Fruit fly (Drosophila melanogaster): ENCODE data around the gene CG14143.
A peak's percentile ranks its signal among the peaks of the same experiment; 100 is the strongest.

Gene CG14143

DNA sequence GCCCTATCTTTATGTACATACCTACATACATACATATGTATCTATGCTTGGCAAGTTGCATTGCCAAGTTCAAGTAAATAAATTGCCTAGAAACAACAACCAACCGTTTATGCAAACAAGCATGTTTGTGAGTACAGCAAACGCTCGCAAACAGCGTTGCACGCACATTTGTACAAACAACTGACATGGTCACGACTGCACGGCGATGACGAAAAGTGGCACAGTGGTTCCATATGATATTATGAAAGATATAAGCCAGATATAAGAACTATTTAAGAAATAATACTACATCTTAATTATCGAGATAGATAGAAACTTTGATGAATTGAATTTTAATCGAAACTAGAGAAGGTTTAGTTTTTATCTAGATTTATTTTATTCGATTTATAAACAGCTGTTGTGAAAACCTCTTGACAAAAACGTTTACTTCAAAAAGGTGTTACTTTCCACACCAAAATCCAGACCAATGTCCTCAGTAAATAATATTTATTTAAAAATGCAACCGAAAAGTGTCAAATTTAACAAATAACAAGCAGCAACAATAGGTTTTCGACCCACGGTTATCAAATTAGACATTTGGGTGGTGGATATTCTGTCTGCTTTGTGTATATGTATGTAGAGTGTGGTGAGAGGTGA is 44.9 kb upstream of the CG14143 start (continued):
- TF ChIP-seq Hmr (GFP tag; optimal IDR thresholded peaks at IDR 0.05), result peak; percentile 89
- TF ChIP-seq Ets97D (GFP tag; optimal IDR thresholded peaks at IDR 0.05), result peak; percentile 67
- TF ChIP-seq maf-S (GFP tag; optimal IDR thresholded peaks at IDR 0.05), result peak; percentile 41
- TF ChIP-seq CG6689 (GFP tag; IDR thresholded peaks at IDR 0.05), result peak; percentile 90
- no peak for TF ChIP-seq fru (optimal IDR thresholded peaks at IDR 0.05)
- TF ChIP-seq Hr78 (GFP tag; optimal IDR thresholded peaks at IDR 0.05), result peak in 1 of 2 experiments; percentile 87
- TF ChIP-seq CG3281 (GFP tag; optimal IDR thresholded peaks at IDR 0.05), result peak; percentile 79
- TF ChIP-seq CG4328 (GFP tag; optimal IDR thresholded peaks at IDR 0.05), result peak; percentile 44
- peak; percentile 51 for TF ChIP-seq ab (GFP tag; optimal IDR thresholded peaks at IDR 0.05)
- TF ChIP-seq sug (tag; optimal IDR thresholded peaks at IDR 0.05), result peak; percentile 78
- peak; percentile 82 for TF ChIP-seq Bteb2 (GFP tag; optimal IDR thresholded peaks at IDR 0.05)
- peak; percentile 87 for TF ChIP-seq ara (GFP tag; IDR thresholded peaks at IDR 0.05)
- peak; percentile 82 for TF ChIP-seq Nf-YA (GFP tag; IDR thresholded peaks at IDR 0.05)
- TF ChIP-seq CG8924 (tag; optimal IDR thresholded peaks at IDR 0.05), result peak; percentile 97
- no peak for TF ChIP-seq wdn (GFP tag; IDR thresholded peaks at IDR 0.05)
- TF ChIP-seq eve (GFP tag; optimal IDR thresholded peaks at IDR 0.05), result peak; percentile 1 to 98
- peak; percentile 77 for TF ChIP-seq HmgZ (tag; optimal IDR thresholded peaks at IDR 0.05)
- TF ChIP-seq CG9727 (GFP tag; optimal IDR thresholded peaks at IDR 0.05), result peak; percentile 97
- peak; percentile 77 for TF ChIP-seq CG17568 (GFP tag; optimal IDR thresholded peaks at IDR 0.05)
- peak; percentile 50 for TF ChIP-seq B-H1 (GFP tag; IDR thresholded peaks at IDR 0.05)
- peak in 1 of 3 experiments; percentile 96 for TF ChIP-seq lola (GFP tag; optimal IDR thresholded peaks at IDR 0.05)
- TF ChIP-seq z (GFP tag; IDR thresholded peaks at IDR 0.05), result peak; percentile 76; the same call in 1 of the 3 replicates
- TF ChIP-seq Vsx1 (GFP tag; optimal IDR thresholded peaks at IDR 0.05), result peak; percentile 83
- TF ChIP-seq Sin3A (optimal IDR thresholded peaks at IDR 0.05), result no peak
- TF ChIP-seq CG3838 (GFP tag; optimal IDR thresholded peaks at IDR 0.05), result peak; percentile 79
- TF ChIP-seq CG10209 (GFP tag; optimal IDR thresholded peaks at IDR 0.05), result peak; percentile 92
- TF ChIP-seq Atf6 (GFP tag; IDR thresholded peaks at IDR 0.05), result peak; percentile 83; the same call in 1 of the 2 replicates
- TF ChIP-seq CG18764 (GFP tag; optimal IDR thresholded peaks at IDR 0.05), result peak; percentile 81
- TF ChIP-seq Opbp (GFP tag; IDR thresholded peaks at IDR 0.05; ENCODE audit: partially characterized antibody), result no peak
- TF ChIP-seq chm (GFP tag; IDR thresholded peaks at IDR 0.05), result peak; percentile 94; the same call in 1 of the 2 replicates
- TF ChIP-seq Dip2 (GFP tag; IDR thresholded peaks at IDR 0.05), result no peak; the same call in 1 of the 2 replicates
- peak; percentile 4; the same call in 1 of the 2 replicates for TF ChIP-seq dimm (GFP tag; IDR thresholded peaks at IDR 0.05)
- TF ChIP-seq CG43689 (GFP tag; IDR thresholded peaks at IDR 0.05), result peak; percentile 25; the same call in 1 of the 2 replicates
- no peak for TF ChIP-seq Scr (GFP tag; IDR thresholded peaks at IDR 0.05; ENCODE audit: partially characterized antibody)
- no peak for TF ChIP-seq Bgb (GFP tag; IDR thresholded peaks at IDR 0.05; ENCODE audit: partially characterized antibody)
- TF ChIP-seq CG2116 (GFP tag; optimal IDR thresholded peaks at IDR 0.05), result peak; percentile 81
- peak; percentile 30 for TF ChIP-seq pfk (GFP tag; optimal IDR thresholded peaks at IDR 0.05)
- TF ChIP-seq Hey (tag; optimal IDR thresholded peaks at IDR 0.05), result peak; percentile 20
- peak; percentile 57 for TF ChIP-seq Myb (GFP tag; optimal IDR thresholded peaks at IDR 0.05)
- TF ChIP-seq dmrt99B (tag; optimal IDR thresholded peaks at IDR 0.05), result peak; percentile 94
- TF ChIP-seq CG18599 (GFP tag; optimal IDR thresholded peaks at IDR 0.05), result peak; percentile 85
- peak; percentile 44; the same call in 1 of the 2 replicates for TF ChIP-seq Gsc (GFP tag; IDR thresholded peaks at IDR 0.05)
- peak; percentile 94 for TF ChIP-seq CG1529 (GFP tag; optimal IDR thresholded peaks at IDR 0.05)
- TF ChIP-seq trem (tag; optimal IDR thresholded peaks at IDR 0.05), result peak; percentile 49
- no peak for TF ChIP-seq exex (tag; optimal IDR thresholded peaks at IDR 0.05)
- peak; percentile 77 for TF ChIP-seq CG1792 (GFP tag; optimal IDR thresholded peaks at IDR 0.05)
- TF ChIP-seq CG31388 (GFP tag; optimal IDR thresholded peaks at IDR 0.05), result peak; percentile 81
- peak; percentile 45 for TF ChIP-seq CG8290 (GFP tag; optimal IDR thresholded peaks at IDR 0.05)
- TF ChIP-seq CG8290 (tag; optimal IDR thresholded peaks at IDR 0.05), result peak; percentile 52 to 73
- peak; percentile 59 for TF ChIP-seq gce (GFP tag; IDR thresholded peaks at IDR 0.05)

Measured in whole organism, embryonic.